Worm (Caenorhabditis elegans): ENCODE results near the gene asns-1.

Gene asns-1

ce11 chrV:8534534-8535283, 11.3 kb upstream of the asns-1 start, which contains the start of the genes his-6 and his-5:
Gene his-6 (minus strand): TSS chrV:8534977.
Gene his-5 (plus strand): TSS chrV:8535214.
- TF ChIP-seq sea-1 (GFP tag; conservative IDR thresholded peaks at IDR 0.05) (peak; percentile 75; the same call in 1 of the 2 replicates), hmg-4 (GFP tag; optimal IDR thresholded peaks at IDR 0.05) (peak; percentile 42), pes-1 (GFP tag; IDR thresholded peaks at IDR 0.05) (peak; percentile 70), scrt-1 (GFP tag; IDR thresholded peaks at IDR 0.05) (0 out of 2 replicates have a peak, but pooled peaks have one; percentile 53), tbx-11 (GFP tag; IDR thresholded peaks at IDR 0.05) (peak; percentile 52; the same call in 1 of the 2 replicates), tbx-37 (GFP tag; conservative IDR thresholded peaks at IDR 0.05) (peak; percentile 63; the same call in 1 of the 2 replicates), ama-1 (optimal IDR thresholded peaks at IDR 0.05) (peak; percentile 91), flt-1 (GFP tag; IDR thresholded peaks at IDR 0.05) (peak; percentile 65; the same call in 1 of the 2 replicates)

- TF ChIP-seq ets-7 (tag; optimal IDR thresholded peaks at IDR 0.05): no peak
- TF ChIP-seq hmg-4 (GFP tag; optimal IDR thresholded peaks at IDR 0.05): no peak
- TF ChIP-seq F13C5.2 (tag; optimal IDR thresholded peaks at IDR 0.05): no peak
- TF ChIP-seq sea-1 (GFP tag; conservative IDR thresholded peaks at IDR 0.05): no peak
- no peak for TF ChIP-seq ceh-13 (GFP tag; optimal IDR thresholded peaks at IDR 0.05)
- TF ChIP-seq scrt-1 (GFP tag; IDR thresholded peaks at IDR 0.05): no peak
- TF ChIP-seq flt-1 (GFP tag; IDR thresholded peaks at IDR 0.05): no peak
- TF ChIP-seq tra-4 (tag; optimal IDR thresholded peaks at IDR 0.05): no peak
- TF ChIP-seq tbx-11 (GFP tag; IDR thresholded peaks at IDR 0.05): no peak
- TF ChIP-seq hmbx-1 (tag; optimal IDR thresholded peaks at IDR 0.05): no peak
- TF ChIP-seq tbx-37 (GFP tag; conservative IDR thresholded peaks at IDR 0.05): no peak
- TF ChIP-seq ceh-36 (tag; optimal IDR thresholded peaks at IDR 0.05): no peak
- no peak for TF ChIP-seq ama-1 (optimal IDR thresholded peaks at IDR 0.05)
- no peak for TF ChIP-seq aly-1 (tag; optimal IDR thresholded peaks at IDR 0.05)
- no peak for TF ChIP-seq B0310.2 (tag; optimal IDR thresholded peaks at IDR 0.05)
- TF ChIP-seq pes-1 (GFP tag; IDR thresholded peaks at IDR 0.05): no peak
These were observed 9.8 kb upstream of the asns-1 start, which contains the start of gene his-39 for ce11 chrV:8536213-8536612. Gene his-39 (plus strand): TSS chrV:8536513.

ce11 chrV:8537031-8537430, 8.9 kb upstream of the asns-1 start, which contains the start of gene otpl-4:
Gene otpl-4 (plus strand): TSS chrV:8537331.
- TF ChIP-seq scrt-1 (GFP tag; IDR thresholded peaks at IDR 0.05) (no peak), tbx-37 (GFP tag; conservative IDR thresholded peaks at IDR 0.05) (no peak), pes-1 (GFP tag; IDR thresholded peaks at IDR 0.05) (no peak), F13C5.2 (tag; optimal IDR thresholded peaks at IDR 0.05) (no peak), hnd-1 (tag; optimal IDR thresholded peaks at IDR 0.05) (no peak), ama-1 (optimal IDR thresholded peaks at IDR 0.05) (no peak), hmg-4 (GFP tag; optimal IDR thresholded peaks at IDR 0.05) (no peak), ceh-36 (tag; optimal IDR thresholded peaks at IDR 0.05) (no peak), ets-7 (tag; optimal IDR thresholded peaks at IDR 0.05) (no peak), flt-1 (GFP tag; IDR thresholded peaks at IDR 0.05) (no peak), aly-1 (tag; optimal IDR thresholded peaks at IDR 0.05) (no peak), hmbx-1 (tag; optimal IDR thresholded peaks at IDR 0.05) (no peak), tbx-11 (GFP tag; IDR thresholded peaks at IDR 0.05) (no peak), ceh-13 (GFP tag; optimal IDR thresholded peaks at IDR 0.05) (no peak)

ce11 chrV:8548989-8549388, 3.0 kb downstream of the asns-1 start, which contains the start of gene stdh-4:
Gene stdh-4 (plus strand): TSS chrV:8549289.
- TF ChIP-seq scrt-1 (GFP tag; IDR thresholded peaks at IDR 0.05) (no peak), ceh-36 (tag; optimal IDR thresholded peaks at IDR 0.05) (no peak), ceh-13 (GFP tag; optimal IDR thresholded peaks at IDR 0.05) (no peak), pes-1 (GFP tag; IDR thresholded peaks at IDR 0.05) (no peak), tbx-11 (GFP tag; IDR thresholded peaks at IDR 0.05) (no peak), flt-1 (GFP tag; IDR thresholded peaks at IDR 0.05) (no peak), F13C5.2 (tag; optimal IDR thresholded peaks at IDR 0.05) (no peak), aly-1 (tag; optimal IDR thresholded peaks at IDR 0.05) (no peak)

ce11 chrV:8552460-8552859, 6.5 kb downstream of the asns-1 start, which contains the start of gene acr-15:
Gene acr-15 (plus strand): TSS chrV:8552695.
- TF ChIP-seq hmg-4 (GFP tag; optimal IDR thresholded peaks at IDR 0.05): no peak
- no peak for TF ChIP-seq B0310.2 (tag; optimal IDR thresholded peaks at IDR 0.05)
- TF ChIP-seq hnd-1 (tag; optimal IDR thresholded peaks at IDR 0.05): no peak
- no peak for TF ChIP-seq scrt-1 (GFP tag; IDR thresholded peaks at IDR 0.05)
- TF ChIP-seq flt-1 (GFP tag; IDR thresholded peaks at IDR 0.05): no peak
- TF ChIP-seq ama-1 (optimal IDR thresholded peaks at IDR 0.05): no peak
- no peak for TF ChIP-seq tbx-37 (GFP tag; conservative IDR thresholded peaks at IDR 0.05)
- TF ChIP-seq sea-1 (GFP tag; conservative IDR thresholded peaks at IDR 0.05): no peak
- no peak for TF ChIP-seq ceh-36 (tag; optimal IDR thresholded peaks at IDR 0.05)
- TF ChIP-seq pes-1 (GFP tag; IDR thresholded peaks at IDR 0.05): no peak
- no peak for TF ChIP-seq tbx-11 (GFP tag; IDR thresholded peaks at IDR 0.05)
- TF ChIP-seq aly-1 (tag; optimal IDR thresholded peaks at IDR 0.05): no peak
- TF ChIP-seq hmbx-1 (tag; optimal IDR thresholded peaks at IDR 0.05): no peak
- TF ChIP-seq tra-4 (tag; optimal IDR thresholded peaks at IDR 0.05): no peak
- TF ChIP-seq ets-7 (tag; optimal IDR thresholded peaks at IDR 0.05): no peak

ce11 chrV:8555955-8556354, 10.0 kb downstream of the asns-1 start:
- TF ChIP-seq tbx-11 (GFP tag; IDR thresholded peaks at IDR 0.05) (no peak), B0310.2 (tag; optimal IDR thresholded peaks at IDR 0.05) (no peak), tra-4 (tag; optimal IDR thresholded peaks at IDR 0.05) (no peak), pes-1 (GFP tag; IDR thresholded peaks at IDR 0.05) (no peak), F13C5.2 (tag; optimal IDR thresholded peaks at IDR 0.05) (no peak), sea-1 (GFP tag; conservative IDR thresholded peaks at IDR 0.05) (no peak), ama-1 (optimal IDR thresholded peaks at IDR 0.05) (no peak), scrt-1 (GFP tag; IDR thresholded peaks at IDR 0.05) (no peak), hmbx-1 (tag; optimal IDR thresholded peaks at IDR 0.05) (no peak), hnd-1 (tag; optimal IDR thresholded peaks at IDR 0.05) (no peak), aly-1 (tag; optimal IDR thresholded peaks at IDR 0.05) (no peak), tbx-37 (GFP tag; conservative IDR thresholded peaks at IDR 0.05) (no peak), ceh-36 (tag; optimal IDR thresholded peaks at IDR 0.05) (no peak), ets-7 (tag; optimal IDR thresholded peaks at IDR 0.05) (no peak), ceh-13 (GFP tag; optimal IDR thresholded peaks at IDR 0.05) (no peak), flt-1 (GFP tag; IDR thresholded peaks at IDR 0.05) (no peak)
